Fruit fly (Drosophila melanogaster) whole organism, embryonic: ENCODE measurements around the gene CG31125.

ENCODE experiments used
- BtbVII ChIP-seq: fragments of 200-800 bp; sonication (Bioruptor generic); optimal IDR thresholded peaks from 3 replicates; lab custom pipeline; 2017; ENCODE audit warnings: missing biosample characterization, mild to moderate bottlenecking, missing genetic modification characterization
- CG11085 ChIP-seq: fragments of 200-800 bp; sonication (Bioruptor generic); IDR thresholded peaks from 2 replicates; pipeline ENCODE4 v1.3.6; 2022; ENCODE audit warnings: missing biosample characterization, missing genetic modification characterization
- CG12942 ChIP-seq: fragments of 200-800 bp; sonication (Bioruptor generic); optimal IDR thresholded peaks from 3 replicates; lab custom pipeline; 2016; ENCODE audit warnings: missing biosample characterization, missing genetic modification characterization
- CG14441 ChIP-seq: fragments of 200-800 bp; sonication (Bioruptor generic); IDR thresholded peaks from 2 replicates; pipeline ENCODE4 v1.3.6; 2022; ENCODE audit warnings: missing biosample characterization, missing genetic modification characterization
- CG17829 ChIP-seq: fragments of 200-800 bp; optimal IDR thresholded peaks from 2 replicates; lab custom pipeline; 2019; ENCODE audit warnings: missing biosample characterization, mild to moderate bottlenecking, missing genetic modification characterization, moderate library complexity
- CG2678 ChIP-seq: fragments of 200-800 bp; sonication (Bioruptor generic); optimal IDR thresholded peaks from 3 replicates; lab custom pipeline; 2019; ENCODE audit warnings: missing biosample characterization, mild to moderate bottlenecking, missing genetic modification characterization, moderate library complexity
- CG2889 ChIP-seq: fragments of 200-800 bp; sonication (Bioruptor generic); IDR thresholded peaks from 3 replicates; pipeline ENCODE4 v1.3.6; 2022; ENCODE audit warnings: missing biosample characterization, missing genetic modification characterization
- CG30403 ChIP-seq: fragments of 200-800 bp; sonication (Bioruptor generic); optimal IDR thresholded peaks from 3 replicates; lab custom pipeline; 2016; ENCODE audit warnings: missing biosample characterization, missing genetic modification characterization
- CG32767 ChIP-seq: fragments of 200-800 bp; sonication (Bioruptor generic); IDR thresholded peaks from 2 replicates; pipeline ENCODE4 v1.3.6; 2022; ENCODE audit warnings: missing biosample characterization, missing genetic modification characterization
- CG34376 ChIP-seq: fragments of 200-800 bp; sonication (Bioruptor generic); optimal IDR thresholded peaks from 2 replicates; lab custom pipeline; 2018; ENCODE audit warnings: missing biosample characterization, mild to moderate bottlenecking, missing genetic modification characterization
- CG3847 ChIP-seq: fragments of 200-800 bp; sonication (Bioruptor generic); IDR thresholded peaks from 2 replicates; pipeline ENCODE4 v1.3.6; 2022; ENCODE audit warnings: missing biosample characterization, missing genetic modification characterization
- CG42726 ChIP-seq: fragments of 200-800 bp; sonication (Bioruptor generic); IDR thresholded peaks from 2 replicates; pipeline ENCODE4 v1.3.6; 2022; ENCODE audit warnings: missing biosample characterization, missing genetic modification characterization; ENCODE audit not compliant: partially characterized antibody
- CG6791 ChIP-seq: fragments of 200-800 bp; sonication (Bioruptor generic); IDR thresholded peaks from 3 replicates; pipeline ENCODE4 v1.3.6; 2022; ENCODE audit warnings: missing biosample characterization, missing genetic modification characterization; ENCODE audit not compliant: partially characterized antibody
- CG7963 ChIP-seq: fragments of 200-800 bp; sonication (Bioruptor generic); IDR thresholded peaks from 3 replicates; pipeline ENCODE4 v1.3.6; 2022; ENCODE audit warnings: missing biosample characterization, missing genetic modification characterization; ENCODE audit not compliant: partially characterized antibody
- CG8281 ChIP-seq: fragments of 200-800 bp; sonication (Bioruptor generic); optimal IDR thresholded peaks from 2 replicates; lab custom pipeline; 2018; ENCODE audit warnings: missing biosample characterization, mild to moderate bottlenecking, missing genetic modification characterization, moderate library complexity
- CG9797 ChIP-seq: fragments of 200-800 bp; sonication (Bioruptor generic); optimal IDR thresholded peaks from 3 replicates; lab custom pipeline; 2018; ENCODE audit warnings: missing biosample characterization, mild to moderate bottlenecking, missing genetic modification characterization
- CHES-1-like ChIP-seq: fragments of 200-800 bp; sonication (Bioruptor generic); optimal IDR thresholded peaks from 2 replicates; lab custom pipeline; 2016; ENCODE audit warnings: missing biosample characterization, missing genetic modification characterization
- D ChIP-seq, 2 experiments: fragments of 200-800 bp in 1 of 2; fragments of >200 bp in 1 of 2; sonication (Bioruptor generic) in 1 of 2; optimal IDR thresholded peaks; 2 replicates in 1 of 2; 3 replicates in 1 of 2; lab custom pipeline; 2017; ENCODE audit warnings: mild to moderate bottlenecking in 1 of 2, missing biosample characterization in 1 of 2, missing genetic modification characterization in 1 of 2, missing genetic modification reagents in 1 of 2
- D19B ChIP-seq: fragments of 200-800 bp; sonication (Bioruptor generic); optimal IDR thresholded peaks from 2 replicates; lab custom pipeline; 2017; ENCODE audit warnings: missing biosample characterization, mild to moderate bottlenecking, missing genetic modification characterization
- Dll ChIP-seq: fragments of 200-800 bp; sonication (Bioruptor generic); IDR thresholded peaks from 4 replicates; pipeline ENCODE4 v1.3.6; 2022; ENCODE audit warnings: missing biosample characterization, missing genetic modification characterization; ENCODE audit not compliant: partially characterized antibody
- Dp ChIP-seq: fragments of 200-800 bp; sonication (Bioruptor generic); optimal IDR thresholded peaks from 2 replicates; lab custom pipeline; 2018; ENCODE audit warnings: missing biosample characterization, mild to moderate bottlenecking, missing genetic modification characterization, moderate library complexity
- Fer3 ChIP-seq: fragments of 200-800 bp; sonication (Bioruptor generic); optimal IDR thresholded peaks from 2 replicates; lab custom pipeline; 2018; ENCODE audit warnings: missing biosample characterization, mild to moderate bottlenecking, missing genetic modification characterization, moderate library complexity
- Gsc ChIP-seq: fragments of 200-800 bp; sonication (Bioruptor generic); IDR thresholded peaks from 2 replicates; pipeline ENCODE4 v1.3.6; 2022; ENCODE audit warnings: missing biosample characterization, missing genetic modification characterization
- Gug ChIP-seq: fragments of 200-800 bp; sonication (Bioruptor generic); IDR thresholded peaks from 4 replicates; pipeline ENCODE4 v1.3.6; 2022; ENCODE audit warnings: missing biosample characterization, missing genetic modification characterization
- H2.0 ChIP-seq: fragments of 200-800 bp; sonication (Bioruptor generic); IDR thresholded peaks from 2 replicates; pipeline ENCODE4 v1.3.6; 2022; ENCODE audit warnings: missing biosample characterization, missing genetic modification characterization
- HLH4C ChIP-seq: fragments of 200-800 bp; sonication (Bioruptor generic); IDR thresholded peaks from 3 replicates; pipeline ENCODE4 v1.3.6; 2022; ENCODE audit warnings: missing biosample characterization, missing genetic modification characterization; ENCODE audit not compliant: partially characterized antibody
- HLH54F ChIP-seq: fragments of 200-800 bp; sonication (Bioruptor generic); optimal IDR thresholded peaks from 3 replicates; lab custom pipeline; 2016; ENCODE audit warnings: missing biosample characterization, missing genetic modification characterization
- HmgD ChIP-seq: fragments of 200-800 bp; sonication (Bioruptor generic); optimal IDR thresholded peaks from 3 replicates; lab custom pipeline; 2016; ENCODE audit warnings: missing biosample characterization, missing genetic modification characterization
- MBD-R2 ChIP-seq: fragments of 200-800 bp; sonication (Bioruptor generic); IDR thresholded peaks from 2 replicates; pipeline ENCODE4 v1.3.6; 2022; ENCODE audit warnings: missing biosample characterization, missing genetic modification characterization
- Med ChIP-seq: fragments of 200-800 bp; sonication (Bioruptor generic); peaks from one replicate; lab custom pipeline; 2016; ENCODE audit warnings: missing biosample characterization, missing genetic modification characterization, mild to moderate bottlenecking, inconsistent platforms, moderate library complexity
- NC2β ChIP-seq: fragments of 200-800 bp; sonication (Bioruptor generic); optimal IDR thresholded peaks from 2 replicates; lab custom pipeline; 2016; ENCODE audit warnings: missing biosample characterization, missing genetic modification characterization
- Rfx ChIP-seq: fragments of 200-800 bp; sonication (Bioruptor generic); IDR thresholded peaks from 2 replicates; pipeline ENCODE4 v1.3.6; 2022; ENCODE audit warnings: missing biosample characterization, missing genetic modification characterization
- Sry-δ ChIP-seq: fragments of 200-800 bp; sonication (Bioruptor generic); optimal IDR thresholded peaks from 2 replicates; lab custom pipeline; 2016; ENCODE audit warnings: missing biosample characterization, missing genetic modification characterization
- Stat92E ChIP-seq, 3 experiments: fragments of >200 bp in 2 of 3; fragments of 200-800 bp in 1 of 3; sonication (Bioruptor generic) in 1 of 3; optimal IDR thresholded peaks; 2 replicates each; lab custom pipeline; 2017 to 2019; ENCODE audit warnings: missing biosample characterization in 3 of 3, missing genetic modification characterization in 3 of 3, mild to moderate bottlenecking in 1 of 3, moderate library complexity in 1 of 3
- amos ChIP-seq: fragments of 200-800 bp; sonication (Bioruptor generic); IDR thresholded peaks from 2 replicates; pipeline ENCODE4 v1.3.6; 2022; ENCODE audit warnings: missing biosample characterization, missing genetic modification characterization; ENCODE audit not compliant: partially characterized antibody
- ato ChIP-seq: fragments of 200-800 bp; sonication (Bioruptor generic); IDR thresholded peaks from 2 replicates; pipeline ENCODE4 v1.3.6; 2022; ENCODE audit warnings: missing biosample characterization, missing genetic modification characterization; ENCODE audit not compliant: partially characterized antibody
- br ChIP-seq: fragments of >200 bp; optimal IDR thresholded peaks from 2 replicates; lab custom pipeline; 2017
- chinmo ChIP-seq: fragments of 200-800 bp; sonication (Bioruptor generic); IDR thresholded peaks from 4 replicates; pipeline ENCODE4 v1.3.6; 2022; ENCODE audit warnings: missing biosample characterization, missing genetic modification characterization; ENCODE audit not compliant: partially characterized antibody
- crp ChIP-seq, 2 experiments: fragments of 200-800 bp; sonication (Bioruptor generic); optimal IDR thresholded peaks; 2 replicates in 1 of 2; 3 replicates in 1 of 2; lab custom pipeline; 2017; ENCODE audit warnings: missing biosample characterization in 2 of 2, missing genetic modification characterization in 2 of 2, mild to moderate bottlenecking in 1 of 2, moderate library complexity in 1 of 2
- dimm ChIP-seq: fragments of 200-800 bp; sonication (Bioruptor generic); IDR thresholded peaks from 2 replicates; pipeline ENCODE4 v1.3.6; 2022; ENCODE audit warnings: missing biosample characterization, missing genetic modification characterization
- exex ChIP-seq: fragments of 200-800 bp; sonication (Bioruptor generic); optimal IDR thresholded peaks from 4 replicates; lab custom pipeline; 2018; ENCODE audit warnings: missing biosample characterization, mild to moderate bottlenecking, missing genetic modification characterization, moderate library complexity
- fd96Cb ChIP-seq: fragments of 200-800 bp; sonication (Bioruptor generic); optimal IDR thresholded peaks from 2 replicates; lab custom pipeline; 2018; ENCODE audit warnings: missing biosample characterization, mild to moderate bottlenecking, missing genetic modification characterization, moderate library complexity
- kay ChIP-seq: fragments of 200-800 bp; sonication (Bioruptor generic); optimal IDR thresholded peaks from 2 replicates; lab custom pipeline; 2016; ENCODE audit warnings: missing biosample characterization, missing genetic modification characterization
- knrl ChIP-seq: fragments of 200-800 bp; sonication (Bioruptor generic); IDR thresholded peaks from 3 replicates; pipeline ENCODE4 v1.3.6; 2022; ENCODE audit warnings: missing biosample characterization, missing genetic modification characterization; ENCODE audit not compliant: partially characterized antibody
- mld ChIP-seq: fragments of 200-800 bp; sonication (Bioruptor generic); IDR thresholded peaks from 3 replicates; pipeline ENCODE4 v1.3.6; 2022; ENCODE audit warnings: missing biosample characterization, missing genetic modification characterization; ENCODE audit not compliant: partially characterized antibody
- pzg ChIP-seq: fragments of 200-800 bp; sonication (Bioruptor generic); optimal IDR thresholded peaks from 3 replicates; lab custom pipeline; 2018; ENCODE audit warnings: missing biosample characterization, mild to moderate bottlenecking, missing genetic modification characterization, moderate library complexity
- sna ChIP-seq: fragments of 200-800 bp; sonication (Bioruptor generic); IDR thresholded peaks from 2 replicates; pipeline ENCODE4 v1.3.6; 2022; ENCODE audit warnings: missing biosample characterization, missing genetic modification characterization; ENCODE audit not compliant: partially characterized antibody
- stwl ChIP-seq: fragments of 200-800 bp; sonication (Bioruptor generic); optimal IDR thresholded peaks from 3 replicates; lab custom pipeline; 2018; ENCODE audit warnings: missing biosample characterization, mild to moderate bottlenecking, missing genetic modification characterization, moderate library complexity
- trem ChIP-seq: fragments of 200-800 bp; optimal IDR thresholded peaks from 3 replicates; lab custom pipeline; 2019; ENCODE audit warnings: missing biosample characterization, mild to moderate bottlenecking, missing genetic modification characterization, moderate library complexity

Gene CG31125

dm6 chr3R:24649923-24650322 is 4.7 kb downstream of the CG31125 start, which contains the start of the genes puf and ash2 (continued):
- TF ChIP-seq HmgD, result peak; percentile 33
- TF ChIP-seq Gug (GFP tag; lab: Robert Waterston, UW), result peak; percentile 3; the same call in 1 of the 4 replicates
- no peak for TF ChIP-seq CG2678
- no peak for TF ChIP-seq CG14441
- peak in 1 of 3 experiments; percentile 25 for TF ChIP-seq Stat92E (GFP tag; optimal IDR thresholded peaks at IDR 0.05; lab: Kevin White, UChicago)
- TF ChIP-seq MBD-R2 (GFP tag; lab: Robert Waterston, UW), result peak; percentile 96
- no peak for TF ChIP-seq CG30403 (GFP tag; lab: Kevin White, UChicago)
- no peak for TF ChIP-seq CG32767 (GFP tag; lab: Robert Waterston, UW)
- peak; percentile 55; the same call in 1 of the 3 replicates for TF ChIP-seq CG7963 (GFP tag; lab: Robert Waterston, UW)
- TF ChIP-seq trem, result peak; percentile 53
- no peak for TF ChIP-seq HLH54F (GFP tag; lab: Kevin White, UChicago)
- peak; percentile 52 for TF ChIP-seq Dp (GFP tag; lab: Kevin White, UChicago)
- TF ChIP-seq CG3847 (GFP tag; lab: Robert Waterston, UW), result peak; percentile 53
- TF ChIP-seq CG11085 (GFP tag; lab: Robert Waterston, UW), result no peak
- no peak for TF ChIP-seq br (lab: Kevin White, UChicago)
- peak; percentile 55; the same call in 3 of the 4 replicates for TF ChIP-seq Dll (GFP tag; lab: Robert Waterston, UW)
- peak; percentile 92 for TF ChIP-seq stwl
- 0 out of 3 replicates have a peak, but pooled peaks have one; percentile 43 for TF ChIP-seq mld (GFP tag; lab: Robert Waterston, UW)
- TF ChIP-seq H2.0 (GFP tag; lab: Robert Waterston, UW), result no peak
- peak; percentile 63 for TF ChIP-seq CG42726 (GFP tag; lab: Robert Waterston, UW)
- TF ChIP-seq CHES-1-like (GFP tag; lab: Kevin White, UChicago), result peak; percentile 64
- peak; percentile 63 for TF ChIP-seq CG6791 (GFP tag; lab: Robert Waterston, UW)
- TF ChIP-seq D19B (GFP tag; lab: Kevin White, UChicago), result no peak
- peak; percentile 93 for TF ChIP-seq pzg
- TF ChIP-seq knrl (GFP tag; lab: Robert Waterston, UW), result peak; percentile 43; the same call in 2 of the 3 replicates
- peak; percentile 65 for TF ChIP-seq Sry-δ (GFP tag; lab: Kevin White, UChicago)
- no peak for TF ChIP-seq fd96Cb (tag; lab: Kevin White, UChicago)
- peak; percentile 36 for TF ChIP-seq CG17829
- TF ChIP-seq CG2889, result no peak
- TF ChIP-seq chinmo, result no peak
- peak; percentile 51 for TF ChIP-seq Rfx (GFP tag; lab: Robert Waterston, UW)
- no peak for TF ChIP-seq Fer3
- TF ChIP-seq BtbVII (GFP tag; lab: Kevin White, UChicago), result no peak
- no peak for TF ChIP-seq Gsc (GFP tag; lab: Robert Waterston, UW)
- TF ChIP-seq CG8281, result no peak
- peak; percentile 58 for TF ChIP-seq ato (GFP tag; lab: Robert Waterston, UW)
- TF ChIP-seq sna (GFP tag; lab: Robert Waterston, UW), result peak; percentile 27; the same call in 1 of the 2 replicates
- peak; percentile 57 for TF ChIP-seq amos (GFP tag; lab: Robert Waterston, UW)
- TF ChIP-seq D (optimal IDR thresholded peaks at IDR 0.05; lab: Kevin White, UChicago), result no peak
- TF ChIP-seq D (GFP tag; optimal IDR thresholded peaks at IDR 0.05; lab: Kevin White, UChicago), result no peak
- peak; percentile 81 for TF ChIP-seq CG9797 (GFP tag; lab: Kevin White, UChicago)
- TF ChIP-seq NC2β, result no peak
- peak; percentile 58; the same call in 2 of the 3 replicates for TF ChIP-seq HLH4C (GFP tag; lab: Robert Waterston, UW)
- no peak for TF ChIP-seq dimm
- peak; percentile 86 for TF ChIP-seq Med
- TF ChIP-seq kay (GFP tag; lab: Kevin White, UChicago), result no peak
- no peak for TF ChIP-seq CG12942
- no peak for TF ChIP-seq exex (tag; lab: Kevin White, UChicago)
- no peak for TF ChIP-seq CG34376 (GFP tag; lab: Kevin White, UChicago)
- TF ChIP-seq crp (GFP tag; optimal IDR thresholded peaks at IDR 0.05; lab: Kevin White, UChicago), result peak in 1 of 2 experiments; percentile 73
